Worm (Caenorhabditis elegans) whole organism, young adult: ENCODE data around the gene R05A10.3.
A peak's percentile ranks its signal among the peaks of the same experiment; 100 is the strongest.

Experiments
- C17E4.6 ChIP-seq: fragments of 200-800 bp; sonication (Bioruptor generic); IDR thresholded peaks from 2 replicates; pipeline ENCODE4 v1.3.6; 2022; ENCODE audit warnings: missing genetic modification reagents, missing genetic modification characterization, missing compliant biosample characterization
- D2030.7 ChIP-seq: fragments of 200-800 bp; sonication (Bioruptor generic); IDR thresholded peaks from 2 replicates; pipeline ENCODE4 v1.3.6; 2022; ENCODE audit warnings: missing genetic modification reagents, missing genetic modification characterization, missing compliant biosample characterization
- K11D2.4 ChIP-seq: fragments of 200-800 bp; sonication (Bioruptor generic); IDR thresholded peaks from 2 replicates; pipeline ENCODE4 v1.3.6; 2022; ENCODE audit warnings: missing genetic modification reagents, missing genetic modification characterization, missing compliant biosample characterization
- T26A5.8 ChIP-seq: sonication (generic microtip); optimal IDR thresholded peaks from 2 replicates; lab custom pipeline; 2016; ENCODE audit warnings: missing genetic modification characterization, missing compliant biosample characterization
- ama-1 ChIP-seq, 3 experiments: fragments of 150-350 bp in 1 of 3; sonication (generic microtip) in 2 of 3; optimal IDR thresholded peaks; 2 replicates each; lab custom pipeline; 2014 to 2018; ENCODE audit warnings: missing biosample characterization in 2 of 3, missing genetic modification characterization in 2 of 3, missing genetic modification reagents in 2 of 3
- aptf-3 ChIP-seq: fragments of 200-800 bp; sonication (Bioruptor generic); IDR thresholded peaks from 2 replicates; pipeline ENCODE4 v1.3.6; 2022; ENCODE audit warnings: missing genetic modification characterization, missing compliant biosample characterization
- atf-7 ChIP-seq: sonication (generic microtip); optimal IDR thresholded peaks from 2 replicates; lab custom pipeline; 2017; ENCODE audit warnings: mild to moderate bottlenecking, missing genetic modification characterization, missing compliant biosample characterization
- attf-6 ChIP-seq: fragments of 200-800 bp; sonication (Bioruptor generic); IDR thresholded peaks from 2 replicates; pipeline ENCODE4 v1.3.6; 2022; ENCODE audit warnings: missing genetic modification reagents, missing genetic modification characterization, missing compliant biosample characterization
- bed-1 ChIP-seq: fragments of 200-800 bp; sonication (Bioruptor generic); IDR thresholded peaks from 2 replicates; pipeline ENCODE4 v1.3.6; 2022; ENCODE audit warnings: missing genetic modification reagents, missing genetic modification characterization, missing compliant biosample characterization
- cebp-1 ChIP-seq, 2 experiments: fragments of 200-800 bp in 1 of 2; sonication (Bioruptor generic) in 1 of 2; sonication (generic microtip) in 1 of 2; IDR thresholded peaks in 1 of 2; optimal IDR thresholded peaks in 1 of 2; 2 replicates each; pipeline versions ENCODE4 v1.3.6 to Lab custom; 2017 to 2022; ENCODE audit warnings: missing compliant biosample characterization in 2 of 2, missing genetic modification characterization in 2 of 2, mild to moderate bottlenecking in 1 of 2, missing genetic modification reagents in 1 of 2, moderate library complexity in 1 of 2
- ceh-100 ChIP-seq: fragments of 200-800 bp; sonication (Bioruptor generic); IDR thresholded peaks from 2 replicates; pipeline ENCODE4 v1.3.6; 2022; ENCODE audit warnings: missing genetic modification reagents, missing genetic modification characterization, missing compliant biosample characterization
- ceh-27 ChIP-seq: fragments of 200-800 bp; sonication (Bioruptor generic); optimal IDR thresholded peaks from 2 replicates; lab custom pipeline; 2018; ENCODE audit warnings: mild to moderate bottlenecking, missing genetic modification characterization, moderate library complexity, missing compliant biosample characterization
- ceh-40 ChIP-seq: fragments of 200-800 bp; sonication (Bioruptor generic); IDR thresholded peaks from 2 replicates; pipeline ENCODE4 v1.3.6; 2022; ENCODE audit warnings: missing genetic modification characterization, missing compliant biosample characterization
- ceh-58 ChIP-seq: fragments of 200-800 bp; sonication (Bioruptor generic); IDR thresholded peaks from 2 replicates; pipeline ENCODE4 v1.3.6; 2022; ENCODE audit warnings: missing genetic modification characterization, missing compliant biosample characterization
- die-1 ChIP-seq: sonication (generic microtip); optimal IDR thresholded peaks from 2 replicates; lab custom pipeline; 2016; ENCODE audit warnings: missing genotype, mild to moderate bottlenecking, missing genetic modification characterization, missing compliant biosample characterization
- ets-4 ChIP-seq: fragments of 200-800 bp; sonication (Bioruptor generic); optimal IDR thresholded peaks from 2 replicates; lab custom pipeline; 2018; ENCODE audit warnings: mild to moderate bottlenecking, missing genetic modification characterization, missing compliant biosample characterization
- hlh-26 ChIP-seq: fragments of 200-800 bp; sonication (Bioruptor generic); conservative IDR thresholded peaks from 2 replicates; pipeline ENCODE4 v1.3.6; 2022; ENCODE audit warnings: missing genetic modification reagents, missing genetic modification characterization, missing compliant biosample characterization
- hsf-1 ChIP-seq: fragments of 200-800 bp; sonication (Bioruptor generic); IDR thresholded peaks from 2 replicates; pipeline ENCODE4 v1.3.6; 2022; ENCODE audit warnings: missing genetic modification reagents, missing genetic modification characterization, missing compliant biosample characterization
- lag-1 ChIP-seq: fragments of 200-800 bp; sonication (Bioruptor generic); IDR thresholded peaks from 2 replicates; pipeline ENCODE4 v1.3.6; 2022; ENCODE audit warnings: missing genetic modification reagents, missing genetic modification characterization, missing compliant biosample characterization
- lin-54 ChIP-seq: fragments of 200-800 bp; sonication (Bioruptor generic); optimal IDR thresholded peaks from 2 replicates; lab custom pipeline; 2018; ENCODE audit warnings: mild to moderate bottlenecking, missing genetic modification characterization, missing compliant biosample characterization
- lsl-1 ChIP-seq: fragments of 200-800 bp; sonication (Bioruptor generic); optimal IDR thresholded peaks from 2 replicates; lab custom pipeline; 2018; ENCODE audit warnings: mild to moderate bottlenecking, missing genetic modification characterization, moderate library complexity, missing compliant biosample characterization
- lsy-27 ChIP-seq: sonication (generic microtip); optimal IDR thresholded peaks from 2 replicates; lab custom pipeline; 2017; ENCODE audit warnings: missing genetic modification characterization, mild to moderate bottlenecking, missing compliant biosample characterization, antibody characterized with exemption, missing genotype, borderline replicate concordance; ENCODE audit not compliant: insufficient read depth
- madf-3 ChIP-seq: fragments of 200-800 bp; sonication (Bioruptor generic); IDR thresholded peaks from 2 replicates; pipeline ENCODE4 v1.3.6; 2022; ENCODE audit warnings: missing genetic modification reagents, missing genetic modification characterization, missing compliant biosample characterization
- mcd-1 ChIP-seq: fragments of 200-800 bp; sonication (Bioruptor generic); IDR thresholded peaks from 2 replicates; pipeline ENCODE4 v1.3.6; 2022; ENCODE audit warnings: missing genetic modification reagents, missing genetic modification characterization, missing compliant biosample characterization
- nhr-179 ChIP-seq: sonication (generic microtip); optimal IDR thresholded peaks from 2 replicates; lab custom pipeline; 2016; ENCODE audit warnings: mild to moderate bottlenecking, missing genetic modification characterization, missing compliant biosample characterization
- nhr-80 ChIP-seq: sonication (generic microtip); optimal IDR thresholded peaks from 2 replicates; lab custom pipeline; 2016; ENCODE audit warnings: missing genetic modification characterization, missing compliant biosample characterization
- nhr-90 ChIP-seq: sonication (generic microtip); optimal IDR thresholded peaks from 2 replicates; lab custom pipeline; 2016; ENCODE audit warnings: missing genotype, mild to moderate bottlenecking, missing genetic modification characterization, missing compliant biosample characterization
- rpc-1 ChIP-seq, 2 experiments: fragments of 150-350 bp in 1 of 2; sonication (generic microtip) in 1 of 2; optimal IDR thresholded peaks; 2 replicates each; lab custom pipeline; 2014 to 2018; ENCODE audit warnings: missing biosample characterization in 1 of 2, missing genetic modification characterization in 1 of 2, missing genetic modification reagents in 1 of 2, missing genotype in 1 of 2
- sdz-38 ChIP-seq: sonication (generic microtip); optimal IDR thresholded peaks from 2 replicates; lab custom pipeline; 2016; ENCODE audit warnings: missing genotype, missing genetic modification characterization, missing compliant biosample characterization
- sea-2 ChIP-seq: fragments of 200-800 bp; sonication (Bioruptor generic); IDR thresholded peaks from 2 replicates; pipeline ENCODE4 v1.3.6; 2022; ENCODE audit warnings: missing genetic modification characterization, missing compliant biosample characterization
- snpc-1.1 ChIP-seq: sonication (generic microtip); optimal IDR thresholded peaks from 2 replicates; lab custom pipeline; 2017; ENCODE audit warnings: missing genetic modification characterization, mild to moderate bottlenecking, missing compliant biosample characterization, antibody characterized with exemption, moderate library complexity, missing genotype, missing genetic modification reagents; ENCODE audit not compliant: insufficient read depth
- snpc-1.3 ChIP-seq: sonication (generic microtip); optimal IDR thresholded peaks from 2 replicates; lab custom pipeline; 2017; ENCODE audit warnings: missing genetic modification characterization, mild to moderate bottlenecking, missing compliant biosample characterization, antibody characterized with exemption, moderate library complexity, missing genotype, missing genetic modification reagents; ENCODE audit not compliant: insufficient read depth
- snpc-4 ChIP-seq, 5 experiments: fragments of 150-350 bp in 1 of 5; sonication (generic microtip) in 4 of 5; optimal IDR thresholded peaks; 2 replicates each; lab custom pipeline; 2014 to 2018; ENCODE audit warnings: missing genetic modification characterization in 5 of 5, missing biosample characterization in 3 of 5, antibody characterized with exemption in 2 of 5, mild to moderate bottlenecking in 2 of 5, missing compliant biosample characterization in 2 of 5, missing genotype in 2 of 5, moderate library complexity in 2 of 5, missing genetic modification reagents in 1 of 5
- sptf-2 ChIP-seq: fragments of 200-800 bp; sonication (Bioruptor generic); optimal IDR thresholded peaks from 2 replicates; lab custom pipeline; 2018; ENCODE audit warnings: mild to moderate bottlenecking, missing genetic modification characterization, missing compliant biosample characterization
- tlf-1 ChIP-seq: fragments of 200-800 bp; sonication (Bioruptor generic); optimal IDR thresholded peaks from 2 replicates; lab custom pipeline; 2018; ENCODE audit warnings: mild to moderate bottlenecking, missing genetic modification characterization, missing compliant biosample characterization
- xnd-1 ChIP-seq: sonication (generic microtip); optimal IDR thresholded peaks from 2 replicates; lab custom pipeline; 2016; ENCODE audit warnings: missing genotype, missing genetic modification reagents, missing genetic modification characterization, missing compliant biosample characterization
- zfh-2 ChIP-seq: fragments of 200-800 bp; sonication (Bioruptor generic); conservative IDR thresholded peaks from 2 replicates; pipeline ENCODE4 v1.3.6; 2022; ENCODE audit warnings: missing genetic modification reagents, missing genetic modification characterization, missing compliant biosample characterization
- ztf-28 ChIP-seq: fragments of 200-800 bp; sonication (Bioruptor generic); IDR thresholded peaks from 2 replicates; pipeline ENCODE4 v1.3.6; 2022; ENCODE audit warnings: missing genetic modification reagents, missing genetic modification characterization, missing compliant biosample characterization

R05A10.3 gene

ce11 chrIV:14186264-14186663, 10.0 kb upstream of the R05A10.3 start:
- TF ChIP-seq T26A5.8 (tag; lab: Kevin White, UChicago), result no peak
- no peak for TF ChIP-seq lin-54 (GFP tag; lab: Kevin White, UChicago)
- no peak for TF ChIP-seq zfh-2
- TF ChIP-seq lsl-1 (GFP tag; lab: Kevin White, UChicago), result no peak
- TF ChIP-seq mcd-1 (GFP tag; lab: Robert Waterston, UW), result no peak
- TF ChIP-seq ceh-58, result no peak
- no peak for TF ChIP-seq snpc-1.1 (tag; lab: Kevin White, UChicago)
- TF ChIP-seq aptf-3 (GFP tag; lab: Robert Waterston, UW), result no peak
- TF ChIP-seq sdz-38 (tag; lab: Kevin White, UChicago), result no peak
- TF ChIP-seq tlf-1 (GFP tag; lab: Kevin White, UChicago), result no peak
- no peak for TF ChIP-seq xnd-1 (tag; lab: Kevin White, UChicago)
- TF ChIP-seq K11D2.4 (GFP tag; lab: Robert Waterston, UW), result no peak
- TF ChIP-seq lag-1 (GFP tag; lab: Robert Waterston, UW), result no peak
- no peak for TF ChIP-seq ceh-27 (GFP tag; lab: Kevin White, UChicago)
- TF ChIP-seq D2030.7, result no peak

- TF ChIP-seq snpc-4 (GFP tag; optimal IDR thresholded peaks at IDR 0.05; lab: Kevin White, UChicago) (peak; percentile 30), snpc-4 (tag; optimal IDR thresholded peaks at IDR 0.05; lab: Kevin White, UChicago) (no peak), ceh-40 (no peak)
Measured at ce11 chrIV:14182077-14182476, 5.8 kb upstream of the R05A10.3 start, which contains the start of gene R05A10.1. Gene R05A10.1, plus strand, starts transcription at chrIV:14182377.

- no peak for TF ChIP-seq rpc-1 (optimal IDR thresholded peaks at IDR 0.05; lab: Kevin White, UChicago)
- TF ChIP-seq rpc-1 (tag; optimal IDR thresholded peaks at IDR 0.05; lab: Kevin White, UChicago), result no peak
- TF ChIP-seq hlh-26 (GFP tag; lab: Robert Waterston, UW), result no peak
- no peak for TF ChIP-seq C17E4.6 (GFP tag; lab: Robert Waterston, UW)
- TF ChIP-seq atf-7 (tag; lab: Kevin White, UChicago), result no peak
- no peak for TF ChIP-seq nhr-179
- TF ChIP-seq cebp-1 (GFP tag; IDR thresholded peaks at IDR 0.05; lab: Robert Waterston, UW), result no peak
- TF ChIP-seq cebp-1 (tag; optimal IDR thresholded peaks at IDR 0.05; lab: Kevin White, UChicago), result no peak
- no peak for TF ChIP-seq lin-54 (GFP tag; lab: Kevin White, UChicago)
Measured at ce11 chrIV:14177058-14177457, 785 bp upstream of the R05A10.3 start, which contains the start of gene R05A10.2. Gene R05A10.2, plus strand, starts transcription at chrIV:14177271.

ce11 chrIV:14172181-14172580, 4.1 kb downstream of the R05A10.3 start, which contains the start of gene R05A10.4:
Gene R05A10.4, plus strand, starts transcription at chrIV:14172481.
- TF ChIP-seq rpc-1 (optimal IDR thresholded peaks at IDR 0.05; lab: Kevin White, UChicago) (no peak), rpc-1 (tag; optimal IDR thresholded peaks at IDR 0.05; lab: Kevin White, UChicago) (no peak), ztf-28 (GFP tag; lab: Robert Waterston, UW) (no peak), sptf-2 (GFP tag; lab: Kevin White, UChicago) (no peak), nhr-90 (tag; lab: Kevin White, UChicago) (no peak), ceh-100 (GFP tag; lab: Robert Waterston, UW) (no peak), ama-1 (optimal IDR thresholded peaks at IDR 0.05; lab: Kevin White, UChicago) (no peak), ama-1 (GFP tag; optimal IDR thresholded peaks at IDR 0.05; lab: Kevin White, UChicago) (no peak), die-1 (tag; lab: Kevin White, UChicago) (no peak), sea-2 (no peak), madf-3 (GFP tag; lab: Robert Waterston, UW) (no peak), bed-1 (GFP tag; lab: Robert Waterston, UW) (no peak), hsf-1 (GFP tag; lab: Robert Waterston, UW) (no peak), nhr-80 (no peak), lsy-27 (tag; lab: Kevin White, UChicago) (no peak), attf-6 (GFP tag; lab: Robert Waterston, UW) (no peak), snpc-1.3 (tag; lab: Kevin White, UChicago) (no peak), ets-4 (GFP tag; lab: Kevin White, UChicago) (no peak), K11D2.4 (GFP tag; lab: Robert Waterston, UW) (no peak)
